Fruit fly (Drosophila melanogaster) whole organism, embryonic: Measurements from ENCODE around the gene CG14174.

Source experiments
- CG10209 ChIP-seq: fragments of 200-800 bp; sonication (Bioruptor generic); optimal IDR thresholded peaks from 3 replicates; lab custom pipeline; 2017; ENCODE audit warnings: missing biosample characterization, mild to moderate bottlenecking, missing genetic modification characterization, missing genetic modification reagents
- CG10959 ChIP-seq: fragments of 200-800 bp; sonication (Bioruptor generic); IDR thresholded peaks from 2 replicates; pipeline ENCODE4 v1.3.6; 2022; ENCODE audit warnings: missing biosample characterization, missing genetic modification characterization
- CG11085 ChIP-seq: fragments of 200-800 bp; sonication (Bioruptor generic); IDR thresholded peaks from 2 replicates; pipeline ENCODE4 v1.3.6; 2022; ENCODE audit warnings: missing biosample characterization, missing genetic modification characterization
- CG11723 ChIP-seq: fragments of 200-800 bp; sonication (Bioruptor generic); optimal IDR thresholded peaks from 2 replicates; lab custom pipeline; 2017; ENCODE audit warnings: missing biosample characterization, mild to moderate bottlenecking, missing genetic modification characterization
- CG12104 ChIP-seq: fragments of 200-800 bp; sonication (Bioruptor generic); optimal IDR thresholded peaks from 3 replicates; lab custom pipeline; 2016; ENCODE audit warnings: missing biosample characterization, missing genetic modification characterization
- CG12219 ChIP-seq: fragments of 200-800 bp; sonication (Bioruptor generic); optimal IDR thresholded peaks from 3 replicates; lab custom pipeline; 2018; ENCODE audit warnings: missing biosample characterization, mild to moderate bottlenecking, missing genetic modification characterization
- CG1233 ChIP-seq: fragments of 200-800 bp; sonication (Bioruptor generic); optimal IDR thresholded peaks from 4 replicates; lab custom pipeline; 2018; ENCODE audit warnings: missing biosample characterization, mild to moderate bottlenecking, missing genetic modification characterization
- CG12769 ChIP-seq: fragments of 200-800 bp; sonication (Bioruptor generic); optimal IDR thresholded peaks from 2 replicates; lab custom pipeline; 2019; ENCODE audit warnings: missing biosample characterization, mild to moderate bottlenecking, missing genetic modification characterization, moderate library complexity
- CG14667 ChIP-seq: fragments of 200-800 bp; sonication (Bioruptor generic); IDR thresholded peaks from 2 replicates; pipeline ENCODE4 v1.3.6; 2022; ENCODE audit warnings: missing biosample characterization, missing genetic modification characterization
- CG15011 ChIP-seq: fragments of 200-800 bp; sonication (Bioruptor generic); optimal IDR thresholded peaks from 3 replicates; lab custom pipeline; 2018; ENCODE audit warnings: missing biosample characterization, mild to moderate bottlenecking, missing genetic modification characterization
- CG17361 ChIP-seq: fragments of 200-800 bp; sonication (Bioruptor generic); IDR thresholded peaks from 3 replicates; pipeline ENCODE4 v1.3.6; 2022; ENCODE audit warnings: missing biosample characterization, missing genetic modification characterization
- CG18011 ChIP-seq: fragments of 200-800 bp; sonication (Bioruptor generic); optimal IDR thresholded peaks from 2 replicates; lab custom pipeline; 2017; ENCODE audit warnings: missing biosample characterization, missing genetic modification characterization, mild to moderate bottlenecking, moderate library complexity, missing genotype
- CG3065 ChIP-seq: fragments of 200-800 bp; sonication (Bioruptor generic); optimal IDR thresholded peaks from 2 replicates; lab custom pipeline; 2016; ENCODE audit warnings: missing biosample characterization, missing genetic modification characterization
- CG3163 ChIP-seq: fragments of 200-800 bp; sonication (Bioruptor generic); optimal IDR thresholded peaks from 3 replicates; lab custom pipeline; 2016; ENCODE audit warnings: missing biosample characterization, missing genetic modification characterization
- CG32532 ChIP-seq: fragments of 200-800 bp; sonication (Bioruptor generic); IDR thresholded peaks from 2 replicates; pipeline ENCODE4 v1.3.6; 2022; ENCODE audit warnings: missing biosample characterization, missing genetic modification characterization
- CG3407 ChIP-seq: fragments of 200-800 bp; sonication (Bioruptor generic); optimal IDR thresholded peaks from 2 replicates; lab custom pipeline; 2018; ENCODE audit warnings: missing biosample characterization, mild to moderate bottlenecking, missing genetic modification characterization
- CG34224 ChIP-seq: fragments of 200-800 bp; sonication (Bioruptor generic); IDR thresholded peaks from 3 replicates; pipeline ENCODE4 v1.3.6; 2022; ENCODE audit warnings: missing biosample characterization, missing genetic modification characterization; ENCODE audit not compliant: partially characterized antibody
- CG3995 ChIP-seq: fragments of 200-800 bp; sonication (Bioruptor generic); optimal IDR thresholded peaks from 3 replicates; lab custom pipeline; 2016; ENCODE audit warnings: missing biosample characterization, missing genetic modification characterization
- CG6683 ChIP-seq: fragments of 200-800 bp; sonication (Bioruptor generic); optimal IDR thresholded peaks from 2 replicates; lab custom pipeline; 2017; ENCODE audit warnings: missing biosample characterization, mild to moderate bottlenecking, missing genetic modification characterization, missing genetic modification reagents
- CG6689 ChIP-seq: fragments of 200-800 bp; sonication (Bioruptor generic); IDR thresholded peaks from 2 replicates; pipeline ENCODE4 v1.3.6; 2022; ENCODE audit warnings: missing biosample characterization, missing genetic modification characterization
- CG8281 ChIP-seq: fragments of 200-800 bp; sonication (Bioruptor generic); optimal IDR thresholded peaks from 2 replicates; lab custom pipeline; 2018; ENCODE audit warnings: missing biosample characterization, mild to moderate bottlenecking, missing genetic modification characterization, moderate library complexity
- CG9727 ChIP-seq: fragments of 200-800 bp; sonication (Bioruptor generic); optimal IDR thresholded peaks from 3 replicates; lab custom pipeline; 2017; ENCODE audit warnings: missing biosample characterization, mild to moderate bottlenecking, missing genetic modification characterization
- Dp ChIP-seq: fragments of 200-800 bp; sonication (Bioruptor generic); optimal IDR thresholded peaks from 2 replicates; lab custom pipeline; 2018; ENCODE audit warnings: missing biosample characterization, mild to moderate bottlenecking, missing genetic modification characterization, moderate library complexity
- HLH4C ChIP-seq: fragments of 200-800 bp; sonication (Bioruptor generic); IDR thresholded peaks from 3 replicates; pipeline ENCODE4 v1.3.6; 2022; ENCODE audit warnings: missing biosample characterization, missing genetic modification characterization; ENCODE audit not compliant: partially characterized antibody
- HLH54F ChIP-seq: fragments of 200-800 bp; sonication (Bioruptor generic); optimal IDR thresholded peaks from 3 replicates; lab custom pipeline; 2016; ENCODE audit warnings: missing biosample characterization, missing genetic modification characterization
- HmgD ChIP-seq: fragments of 200-800 bp; sonication (Bioruptor generic); optimal IDR thresholded peaks from 3 replicates; lab custom pipeline; 2016; ENCODE audit warnings: missing biosample characterization, missing genetic modification characterization
- Hmx ChIP-seq: fragments of 200-800 bp; sonication (Bioruptor generic); optimal IDR thresholded peaks from 2 replicates; lab custom pipeline; 2016; ENCODE audit warnings: missing biosample characterization, missing genetic modification characterization
- Max ChIP-seq: fragments of 200-800 bp; sonication (Bioruptor generic); optimal IDR thresholded peaks from 2 replicates; lab custom pipeline; 2016; ENCODE audit warnings: missing biosample characterization, mild to moderate bottlenecking, missing genetic modification characterization
- Nf-YC ChIP-seq: fragments of 200-800 bp; optimal IDR thresholded peaks from 3 replicates; lab custom pipeline; 2019; ENCODE audit warnings: missing biosample characterization, mild to moderate bottlenecking, missing genetic modification characterization, moderate library complexity
- Sry-β ChIP-seq: fragments of 200-800 bp; sonication (Bioruptor generic); optimal IDR thresholded peaks from 2 replicates; lab custom pipeline; 2018; ENCODE audit warnings: missing biosample characterization, mild to moderate bottlenecking, missing genetic modification characterization, moderate library complexity
- Ssrp ChIP-seq: fragments of 200-800 bp; sonication (Bioruptor generic); optimal IDR thresholded peaks from 2 replicates; lab custom pipeline; 2018; ENCODE audit warnings: missing biosample characterization, mild to moderate bottlenecking, missing genetic modification characterization, moderate library complexity
- TFAM ChIP-seq: fragments of 200-800 bp; sonication (Bioruptor generic); optimal IDR thresholded peaks from 2 replicates; lab custom pipeline; 2017; ENCODE audit warnings: missing biosample characterization, missing genetic modification characterization, inconsistent platforms
- Xrp1 ChIP-seq: fragments of 200-800 bp; sonication (Bioruptor generic); IDR thresholded peaks from 2 replicates; pipeline ENCODE4 v1.3.6; 2022; ENCODE audit warnings: missing biosample characterization, missing genetic modification characterization
- ab ChIP-seq: fragments of 200-800 bp; sonication (Bioruptor generic); optimal IDR thresholded peaks from 2 replicates; lab custom pipeline; 2016; ENCODE audit warnings: missing biosample characterization, missing genetic modification characterization
- ara ChIP-seq: fragments of 200-800 bp; sonication (Bioruptor generic); IDR thresholded peaks from 2 replicates; pipeline ENCODE4 v1.3.6; 2022; ENCODE audit warnings: missing biosample characterization, missing genetic modification characterization
- chm ChIP-seq: fragments of 200-800 bp; sonication (Bioruptor generic); IDR thresholded peaks from 2 replicates; pipeline ENCODE4 v1.3.6; 2022; ENCODE audit warnings: missing biosample characterization, missing genetic modification characterization
- emc ChIP-seq: fragments of 200-800 bp; sonication (Bioruptor generic); optimal IDR thresholded peaks from 2 replicates; lab custom pipeline; 2016; ENCODE audit warnings: missing biosample characterization, missing genetic modification characterization
- fru ChIP-seq: fragments of >200 bp; optimal IDR thresholded peaks from 2 replicates; lab custom pipeline; 2017
- gem ChIP-seq: fragments of 200-800 bp; sonication (Bioruptor generic); optimal IDR thresholded peaks from 2 replicates; lab custom pipeline; 2019; ENCODE audit warnings: missing biosample characterization, mild to moderate bottlenecking, missing genetic modification characterization, moderate library complexity
- gt ChIP-seq: fragments of 200-800 bp; sonication (Bioruptor generic); IDR thresholded peaks from 2 replicates; pipeline ENCODE4 v1.3.6; 2022; ENCODE audit warnings: missing biosample characterization, missing genetic modification characterization
- hbn ChIP-seq: fragments of 200-800 bp; sonication (Bioruptor generic); IDR thresholded peaks from 2 replicates; pipeline ENCODE4 v1.3.6; 2022; ENCODE audit warnings: missing biosample characterization, missing genetic modification characterization; ENCODE audit not compliant: partially characterized antibody
- kay ChIP-seq: fragments of 200-800 bp; sonication (Bioruptor generic); optimal IDR thresholded peaks from 2 replicates; lab custom pipeline; 2016; ENCODE audit warnings: missing biosample characterization, missing genetic modification characterization
- nmo ChIP-seq: fragments of 200-800 bp; sonication (Bioruptor generic); optimal IDR thresholded peaks from 2 replicates; lab custom pipeline; 2018; ENCODE audit warnings: missing biosample characterization, mild to moderate bottlenecking, missing genetic modification characterization, moderate library complexity
- pho ChIP-seq: fragments of 200-800 bp; sonication (Bioruptor generic); optimal IDR thresholded peaks from 2 replicates; lab custom pipeline; 2016; ENCODE audit warnings: missing biosample characterization, missing genetic modification characterization
- row ChIP-seq: fragments of 200-800 bp; sonication (Bioruptor generic); IDR thresholded peaks from 3 replicates; pipeline ENCODE4 v1.3.6; 2022; ENCODE audit warnings: missing biosample characterization, missing genetic modification characterization
- sd ChIP-seq: fragments of 200-800 bp; sonication (Bioruptor generic); optimal IDR thresholded peaks from 3 replicates; lab custom pipeline; 2018; ENCODE audit warnings: missing biosample characterization, mild to moderate bottlenecking, missing genetic modification characterization, moderate library complexity
- sima ChIP-seq: fragments of 200-800 bp; sonication (Bioruptor generic); optimal IDR thresholded peaks from 2 replicates; lab custom pipeline; 2016; ENCODE audit warnings: missing biosample characterization, missing genetic modification characterization
- slbo ChIP-seq: fragments of 200-800 bp; sonication (Bioruptor generic); IDR thresholded peaks from 2 replicates; pipeline ENCODE4 v1.3.6; 2022; ENCODE audit warnings: missing biosample characterization, missing genetic modification characterization
- tll ChIP-seq, 2 experiments: fragments of 200-800 bp in 1 of 2; fragments of >200 bp in 1 of 2; sonication (Bioruptor generic) in 1 of 2; optimal IDR thresholded peaks; 2 replicates each; lab custom pipeline; 2017 to 2019; ENCODE audit warnings: missing biosample characterization in 2 of 2, missing genetic modification characterization in 2 of 2, mild to moderate bottlenecking in 1 of 2, moderate library complexity in 1 of 2
- trh ChIP-seq: fragments of 200-800 bp; sonication (Bioruptor generic); optimal IDR thresholded peaks from 2 replicates; lab custom pipeline; 2016; ENCODE audit warnings: missing biosample characterization, missing genetic modification characterization
- unc-4 ChIP-seq: fragments of 200-800 bp; sonication (Bioruptor generic); IDR thresholded peaks from 2 replicates; pipeline ENCODE4 v1.3.6; 2022; ENCODE audit warnings: missing biosample characterization, missing genetic modification characterization; ENCODE audit not compliant: partially characterized antibody

CG14174 gene

DNA sequence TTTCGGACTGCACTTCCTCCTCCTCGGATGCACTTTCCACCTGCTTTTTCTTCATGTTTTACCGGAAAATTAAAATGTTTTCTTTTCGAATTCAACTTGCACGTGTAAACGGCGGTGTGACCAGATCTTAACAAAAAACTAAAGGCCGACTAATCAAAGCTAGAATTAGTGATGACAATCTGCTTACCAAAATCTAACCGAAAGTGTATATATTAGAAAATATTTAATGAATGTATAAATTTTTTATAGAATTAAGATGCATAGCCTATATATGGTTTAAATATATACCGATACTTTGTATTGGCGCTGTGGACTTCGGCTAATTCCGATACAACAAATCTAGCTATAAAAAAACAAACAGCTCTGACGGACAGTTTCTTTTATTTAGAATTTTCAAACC lies at the start of gene CG14174, which contains the start of gene CG18178 (continued):
- TF ChIP-seq CG12104 (GFP tag; lab: Kevin White, UChicago), result peak; percentile 28
- no peak for TF ChIP-seq CG3407
- peak; percentile 9 for TF ChIP-seq CG11723
- TF ChIP-seq kay (GFP tag; lab: Kevin White, UChicago), result peak; percentile 39
- no peak for TF ChIP-seq ab
- peak; percentile 82 for TF ChIP-seq Nf-YC (tag; lab: Kevin White, UChicago)
- TF ChIP-seq HmgD, result no peak
- no peak for TF ChIP-seq chm (GFP tag; lab: Robert Waterston, UW)
- no peak for TF ChIP-seq gt
- no peak for TF ChIP-seq CG6683 (GFP tag; lab: Kevin White, UChicago)
- peak; percentile 96 for TF ChIP-seq Sry-β (GFP tag; lab: Kevin White, UChicago)
- peak; percentile 69 for TF ChIP-seq Xrp1
- no peak for TF ChIP-seq sima (GFP tag; lab: Kevin White, UChicago)
- no peak for TF ChIP-seq CG15011 (GFP tag; lab: Kevin White, UChicago)
- peak; percentile 55 for TF ChIP-seq CG14667
- peak; percentile 56 for TF ChIP-seq CG9727 (GFP tag; lab: Kevin White, UChicago)
- no peak for TF ChIP-seq trh (GFP tag; lab: Kevin White, UChicago)
- TF ChIP-seq gem (tag; lab: Kevin White, UChicago), result peak; percentile 80
- TF ChIP-seq ara, result peak; percentile 48; the same call in 1 of the 2 replicates
- peak; percentile 78 for TF ChIP-seq Ssrp
- TF ChIP-seq CG3065, result peak; percentile 20
- TF ChIP-seq Dp, result peak; percentile 23
- peak; percentile 38 for TF ChIP-seq CG8281 (tag; lab: Kevin White, UChicago)
- no peak for TF ChIP-seq CG34224
- peak; percentile 22; the same call in 1 of the 2 replicates for TF ChIP-seq hbn (GFP tag; lab: Robert Waterston, UW)
- TF ChIP-seq TFAM, result no peak
- TF ChIP-seq CG18011 (GFP tag; lab: Kevin White, UChicago), result peak; percentile 44
- no peak for TF ChIP-seq pho
- no peak for TF ChIP-seq CG3163 (GFP tag; lab: Kevin White, UChicago)
- peak; percentile 71 for TF ChIP-seq CG10209 (GFP tag; lab: Kevin White, UChicago)
- TF ChIP-seq CG32532 (GFP tag; lab: Robert Waterston, UW), result peak; percentile 67
- peak; percentile 85 for TF ChIP-seq nmo (GFP tag; lab: Kevin White, UChicago)
- peak; percentile 2 for TF ChIP-seq CG3995 (GFP tag; lab: Kevin White, UChicago)
- TF ChIP-seq Hmx (GFP tag; lab: Kevin White, UChicago), result no peak
- peak; percentile 67 for TF ChIP-seq CG6689 (GFP tag; lab: Robert Waterston, UW)
- TF ChIP-seq HLH4C (GFP tag; lab: Robert Waterston, UW), result no peak
- TF ChIP-seq HLH54F (GFP tag; lab: Kevin White, UChicago), result no peak
- TF ChIP-seq sd (tag; lab: Kevin White, UChicago), result no peak
- TF ChIP-seq CG12769 (tag; lab: Kevin White, UChicago), result no peak
- TF ChIP-seq slbo (GFP tag; lab: Robert Waterston, UW), result peak; percentile 83
- peak; percentile 26 for TF ChIP-seq CG12219 (GFP tag; lab: Kevin White, UChicago)
- TF ChIP-seq emc, result no peak
- peak; percentile 90 for TF ChIP-seq row
- peak; percentile 89 for TF ChIP-seq CG17361 (GFP tag; lab: Robert Waterston, UW)
- TF ChIP-seq unc-4 (GFP tag; lab: Robert Waterston, UW), result peak; percentile 33; the same call in 1 of the 2 replicates
- no peak for TF ChIP-seq fru (lab: Kevin White, UChicago)
- peak; percentile 20 for TF ChIP-seq CG1233 (GFP tag; lab: Kevin White, UChicago)
- no peak; the same call in 1 of the 2 replicates for TF ChIP-seq CG11085 (GFP tag; lab: Robert Waterston, UW)
- no peak for TF ChIP-seq tll (GFP tag; optimal IDR thresholded peaks at IDR 0.05; lab: Kevin White, UChicago)
- peak; percentile 90 for TF ChIP-seq Max (GFP tag; lab: Kevin White, UChicago)
- TF ChIP-seq CG10959 (GFP tag; lab: Robert Waterston, UW), result no peak
